Worm (Caenorhabditis elegans) whole organism, L2 larva: ENCODE results near the gene T19C3.3.
A peak's percentile ranks its signal among the peaks of the same experiment; 100 is the strongest.

ENCODE experiments used
- C34F6.9 ChIP-seq: fragments of 150-350 bp; optimal IDR thresholded peaks from 2 replicates; lab custom pipeline; 2014; ENCODE audit warnings: missing biosample characterization, missing genetic modification characterization
- Y55F3AM.14 ChIP-seq: fragments of 200-800 bp; sonication (Bioruptor generic); optimal IDR thresholded peaks from 2 replicates; lab custom pipeline; 2018; ENCODE audit warnings: mild to moderate bottlenecking, missing genetic modification characterization, missing compliant biosample characterization
- ZK546.5 ChIP-seq: sonication (generic microtip); optimal IDR thresholded peaks from 2 replicates; lab custom pipeline; 2017; ENCODE audit warnings: missing biosample characterization, missing genetic modification characterization
- alr-1 ChIP-seq: fragments of 150-350 bp; optimal IDR thresholded peaks from 2 replicates; lab custom pipeline; 2014; ENCODE audit warnings: missing biosample characterization, missing genetic modification characterization
- blmp-1 ChIP-seq: sonication (generic microtip); optimal IDR thresholded peaks from 2 replicates; lab custom pipeline; 2017; ENCODE audit warnings: missing genetic modification characterization, mild to moderate bottlenecking, missing compliant biosample characterization, antibody characterized with exemption, moderate library complexity; ENCODE audit not compliant: insufficient read depth
- crh-2 ChIP-seq: sonication (generic microtip); optimal IDR thresholded peaks from 2 replicates; lab custom pipeline; 2017; ENCODE audit warnings: missing biosample characterization, missing genetic modification characterization
- dmd-4 ChIP-seq: sonication (generic microtip); optimal IDR thresholded peaks from 2 replicates; lab custom pipeline; 2017; ENCODE audit warnings: missing biosample characterization, missing genetic modification characterization
- egl-27 ChIP-seq: sonication (generic microtip); optimal IDR thresholded peaks from 3 replicates; lab custom pipeline; 2017; ENCODE audit warnings: missing biosample characterization, missing genetic modification reagents, missing genetic modification characterization
- elt-1 ChIP-seq: fragments of 150-350 bp; optimal IDR thresholded peaks from 2 replicates; lab custom pipeline; 2014; ENCODE audit warnings: missing biosample characterization, missing genetic modification characterization
- elt-3 ChIP-seq: sonication (generic microtip); optimal IDR thresholded peaks from 2 replicates; lab custom pipeline; 2017; ENCODE audit warnings: missing biosample characterization, missing genetic modification characterization
- fos-1 ChIP-seq: fragments of 150-350 bp; optimal IDR thresholded peaks from 2 replicates; lab custom pipeline; 2014; ENCODE audit warnings: missing biosample characterization, missing genetic modification characterization
- gmeb-1 ChIP-seq: fragments of 150-350 bp; optimal IDR thresholded peaks from 2 replicates; lab custom pipeline; 2014; ENCODE audit warnings: missing biosample characterization, missing genetic modification characterization
- lin-11 ChIP-seq: fragments of 150-350 bp; sonication (generic microtip); optimal IDR thresholded peaks from 2 replicates; lab custom pipeline; 2014; ENCODE audit warnings: missing biosample characterization, missing genetic modification characterization, inconsistent platforms, mixed read lengths
- lin-13 ChIP-seq: fragments of 150-350 bp; optimal IDR thresholded peaks from 2 replicates; lab custom pipeline; 2014; ENCODE audit warnings: missing biosample characterization, missing genetic modification reagents, missing genetic modification characterization
- lsy-2 ChIP-seq, 2 experiments: fragments of 150-350 bp in 1 of 2; sonication (generic microtip) in 1 of 2; optimal IDR thresholded peaks; 2 replicates each; lab custom pipeline; 2014 to 2017; ENCODE audit warnings: missing biosample characterization in 2 of 2, missing genetic modification characterization in 2 of 2
- mab-5 ChIP-seq: fragments of 150-350 bp; optimal IDR thresholded peaks from 2 replicates; lab custom pipeline; 2014; ENCODE audit warnings: missing biosample characterization, missing genetic modification characterization
- nhr-10 ChIP-seq: sonication (generic microtip); optimal IDR thresholded peaks from 2 replicates; lab custom pipeline; 2017; ENCODE audit warnings: missing biosample characterization, missing genetic modification characterization
- nhr-11 ChIP-seq: fragments of 150-350 bp; optimal IDR thresholded peaks from 2 replicates; lab custom pipeline; 2014; ENCODE audit warnings: missing biosample characterization, missing genetic modification characterization
- nhr-129 ChIP-seq: fragments of 150-350 bp; optimal IDR thresholded peaks from 2 replicates; lab custom pipeline; 2014; ENCODE audit warnings: missing biosample characterization, missing genetic modification characterization
- nhr-21 ChIP-seq: fragments of 150-350 bp; optimal IDR thresholded peaks from 2 replicates; lab custom pipeline; 2014; ENCODE audit warnings: missing biosample characterization, missing genetic modification characterization
- nhr-25 ChIP-seq: fragments of 150-350 bp; sonication (generic microtip); optimal IDR thresholded peaks from 3 replicates; lab custom pipeline; 2014; ENCODE audit warnings: missing biosample characterization, missing genetic modification characterization
- nhr-77 ChIP-seq: fragments of 150-350 bp; optimal IDR thresholded peaks from 2 replicates; lab custom pipeline; 2014; ENCODE audit warnings: missing biosample characterization, missing genetic modification characterization
- peb-1 ChIP-seq: fragments of 150-350 bp; optimal IDR thresholded peaks from 2 replicates; lab custom pipeline; 2014; ENCODE audit warnings: missing biosample characterization, missing genetic modification characterization
- sem-4 ChIP-seq: fragments of 150-350 bp; optimal IDR thresholded peaks from 2 replicates; lab custom pipeline; 2014; ENCODE audit warnings: missing biosample characterization, missing genetic modification reagents, missing genetic modification characterization
- sma-3 ChIP-seq: sonication (generic microtip); optimal IDR thresholded peaks from 2 replicates; lab custom pipeline; 2016; ENCODE audit warnings: missing genetic modification reagents, missing genetic modification characterization, missing compliant biosample characterization
- sma-9 ChIP-seq, 2 experiments: fragments of 150-350 bp in 1 of 2; sonication (generic microtip) in 1 of 2; optimal IDR thresholded peaks; 2 replicates each; lab custom pipeline; 2014 to 2016; ENCODE audit warnings: missing genetic modification characterization in 2 of 2, mild to moderate bottlenecking in 1 of 2, missing biosample characterization in 1 of 2, missing compliant biosample characterization in 1 of 2, missing genetic modification reagents in 1 of 2, moderate library complexity in 1 of 2
- unc-55 ChIP-seq: fragments of 150-350 bp; sonication (generic microtip); optimal IDR thresholded peaks from 3 replicates; lab custom pipeline; 2014; ENCODE audit warnings: missing biosample characterization, missing genetic modification reagents, missing genetic modification characterization
- unc-62 ChIP-seq: fragments of 150-350 bp; optimal IDR thresholded peaks from 2 replicates; lab custom pipeline; 2014; ENCODE audit warnings: missing biosample characterization, missing genetic modification reagents, missing genetic modification characterization
- ztf-11 ChIP-seq: sonication (generic microtip); optimal IDR thresholded peaks from 2 replicates; lab custom pipeline; 2017; ENCODE audit warnings: missing biosample characterization, missing genetic modification characterization
- ztf-4 ChIP-seq: fragments of 150-350 bp; optimal IDR thresholded peaks from 2 replicates; lab custom pipeline; 2014; ENCODE audit warnings: missing biosample characterization, missing genetic modification characterization

T19C3.3 gene

ce11 chrIII:620204-620718 is 5.9 kb upstream of the T19C3.3 start, which contains the start of gene T19C3.4:
T19C3.4 (minus strand) TSS chrIII:620254.
- TF ChIP-seq crh-2 (tag; lab: Kevin White, UChicago) (peak; percentile 17), fos-1 (tag; lab: Kevin White, UChicago) (peak; percentile 20), Y55F3AM.14 (GFP tag; lab: Kevin White, UChicago) (no peak), sma-9 (GFP tag; optimal IDR thresholded peaks at IDR 0.05; lab: Kevin White, UChicago) (peak; percentile 36), sma-9 (tag; optimal IDR thresholded peaks at IDR 0.05; lab: Kevin White, UChicago) (no peak)

- TF ChIP-seq mab-5 (tag; lab: Kevin White, UChicago) = no peak
- no peak for TF ChIP-seq Y55F3AM.14 (GFP tag; lab: Kevin White, UChicago)
- TF ChIP-seq elt-1 (tag; lab: Kevin White, UChicago) = no peak
- TF ChIP-seq nhr-10 (tag; lab: Kevin White, UChicago) = no peak
- TF ChIP-seq ztf-11 (tag; lab: Kevin White, UChicago) = no peak
- no peak for TF ChIP-seq ZK546.5 (tag; lab: Kevin White, UChicago)
- TF ChIP-seq nhr-129 (tag; lab: Kevin White, UChicago) = no peak
- no peak for TF ChIP-seq sma-3 (GFP tag; lab: Kevin White, UChicago)
- TF ChIP-seq lin-13 = no peak
- TF ChIP-seq sem-4 = no peak
- TF ChIP-seq nhr-21 = no peak
- no peak for TF ChIP-seq unc-55 (GFP tag; lab: Kevin White, UChicago)
- TF ChIP-seq ztf-4 (tag; lab: Kevin White, UChicago) = no peak
- no peak for TF ChIP-seq nhr-77 (tag; lab: Kevin White, UChicago)
- TF ChIP-seq C34F6.9 (tag; lab: Kevin White, UChicago) = no peak
- TF ChIP-seq crh-2 (tag; lab: Kevin White, UChicago) = no peak
- no peak for TF ChIP-seq lin-11 (tag; lab: Kevin White, UChicago)
Measured at ce11 chrIII:617467-617866, 3.1 kb upstream of the T19C3.3 start, which contains the start of gene T19C3.2. T19C3.2 (minus strand) TSS chrIII:617567.

ce11 chrIII:612759-613158 is 1.6 kb downstream of the T19C3.3 start:
- TF ChIP-seq crh-2 (tag; lab: Kevin White, UChicago) = peak; percentile 4
- TF ChIP-seq blmp-1 (tag; lab: Kevin White, UChicago) = no peak

ce11 chrIII:611900-612299 is 2.4 kb downstream of the T19C3.3 start:
- TF ChIP-seq mab-5 (tag; lab: Kevin White, UChicago) (no peak), nhr-10 (tag; lab: Kevin White, UChicago) (no peak), unc-55 (GFP tag; lab: Kevin White, UChicago) (peak; percentile 6), nhr-25 (tag; lab: Kevin White, UChicago) (no peak), nhr-11 (no peak), dmd-4 (tag; lab: Kevin White, UChicago) (no peak), lsy-2 (tag; optimal IDR thresholded peaks at IDR 0.05; lab: Kevin White, UChicago) (no peak)

ce11 chrIII:609549-609948 is 4.8 kb downstream of the T19C3.3 start, which contains the start of gene best-17:
best-17 (minus strand) TSS chrIII:609649.
- no peak for TF ChIP-seq elt-3 (tag; lab: Kevin White, UChicago)
- TF ChIP-seq Y55F3AM.14 (GFP tag; lab: Kevin White, UChicago) = no peak
- TF ChIP-seq blmp-1 (tag; lab: Kevin White, UChicago) = no peak
- no peak for TF ChIP-seq dmd-4 (tag; lab: Kevin White, UChicago)
- TF ChIP-seq alr-1 = no peak
- no peak for TF ChIP-seq ZK546.5 (tag; lab: Kevin White, UChicago)
- no peak for TF ChIP-seq unc-62 (GFP tag; lab: Kevin White, UChicago)

ce11 chrIII:605415-606054 is 8.8 kb downstream of the T19C3.3 start, which contains the start of the genes Y55B1AR.4 and ttr-7:
Y55B1AR.4 (minus strand) TSS chrIII:605515.
ttr-7 (plus strand) TSS chrIII:606004.
- TF ChIP-seq ZK546.5 (tag; lab: Kevin White, UChicago) = no peak
- no peak for TF ChIP-seq peb-1
- TF ChIP-seq elt-3 (tag; lab: Kevin White, UChicago) = no peak
- TF ChIP-seq gmeb-1 = no peak
- TF ChIP-seq egl-27 = no peak
